Worm (Caenorhabditis elegans) whole organism, early embryonic: ENCODE results near the gene gba-1.

Experiments
- B0310.2 ChIP-seq: sonication (generic microtip); optimal IDR thresholded peaks from 2 replicates; lab custom pipeline; 2016; ENCODE audit warnings: mild to moderate bottlenecking, missing genetic modification characterization, missing compliant biosample characterization
- F13C5.2 ChIP-seq: sonication (generic microtip); optimal IDR thresholded peaks from 2 replicates; lab custom pipeline; 2017; ENCODE audit warnings: mild to moderate bottlenecking, missing genetic modification characterization, inconsistent platforms, missing compliant biosample characterization
- aly-1 ChIP-seq: sonication (generic microtip); optimal IDR thresholded peaks from 2 replicates; lab custom pipeline; 2016; ENCODE audit warnings: missing genetic modification characterization, missing compliant biosample characterization
- ama-1 ChIP-seq: fragments of 150-350 bp; optimal IDR thresholded peaks from 2 replicates; lab custom pipeline; 2014
- ceh-13 ChIP-seq: fragments of 200-800 bp; sonication (Bioruptor generic); optimal IDR thresholded peaks from 2 replicates; lab custom pipeline; 2018; ENCODE audit warnings: mild to moderate bottlenecking, missing genetic modification characterization, missing compliant biosample characterization
- ceh-36 ChIP-seq: sonication (generic microtip); optimal IDR thresholded peaks from 2 replicates; lab custom pipeline; 2016; ENCODE audit warnings: missing genetic modification characterization, inconsistent platforms, missing compliant biosample characterization
- ets-7 ChIP-seq: sonication (generic microtip); optimal IDR thresholded peaks from 2 replicates; lab custom pipeline; 2016; ENCODE audit warnings: missing genotype, missing genetic modification characterization, missing compliant biosample characterization
- flt-1 ChIP-seq: fragments of 200-800 bp; sonication (Bioruptor generic); IDR thresholded peaks from 2 replicates; pipeline ENCODE4 v1.3.6; 2022; ENCODE audit warnings: missing genetic modification characterization, missing compliant biosample characterization
- hmbx-1 ChIP-seq: sonication (generic microtip); optimal IDR thresholded peaks from 2 replicates; lab custom pipeline; 2016; ENCODE audit warnings: mild to moderate bottlenecking, missing genetic modification characterization, missing compliant biosample characterization
- hmg-4 ChIP-seq: fragments of 200-800 bp; sonication (Bioruptor generic); optimal IDR thresholded peaks from 2 replicates; lab custom pipeline; 2018; ENCODE audit warnings: mild to moderate bottlenecking, missing genetic modification characterization, missing compliant biosample characterization
- hnd-1 ChIP-seq: sonication (generic microtip); optimal IDR thresholded peaks from 2 replicates; lab custom pipeline; 2016; ENCODE audit warnings: missing genetic modification characterization, missing compliant biosample characterization
- pes-1 ChIP-seq: fragments of 200-800 bp; sonication (Bioruptor generic); IDR thresholded peaks from 2 replicates; pipeline ENCODE4 v1.3.6; 2022; ENCODE audit warnings: missing genetic modification reagents, missing genetic modification characterization, missing compliant biosample characterization
- scrt-1 ChIP-seq: fragments of 200-800 bp; sonication (Bioruptor generic); IDR thresholded peaks from 2 replicates; pipeline ENCODE4 v1.3.6; 2022; ENCODE audit warnings: missing genetic modification characterization, missing compliant biosample characterization
- sea-1 ChIP-seq: fragments of 200-800 bp; sonication (Bioruptor generic); conservative IDR thresholded peaks from 2 replicates; pipeline ENCODE4 v1.3.6; 2022; ENCODE audit warnings: missing genetic modification characterization, missing compliant biosample characterization
- tbx-11 ChIP-seq: fragments of 200-800 bp; sonication (Bioruptor generic); IDR thresholded peaks from 2 replicates; pipeline ENCODE4 v1.3.6; 2022; ENCODE audit warnings: missing genetic modification characterization, missing compliant biosample characterization
- tbx-37 ChIP-seq: fragments of 200-800 bp; sonication (Bioruptor generic); conservative IDR thresholded peaks from 2 replicates; pipeline ENCODE4 v1.3.6; 2022; ENCODE audit warnings: missing genetic modification reagents, missing genetic modification characterization, missing compliant biosample characterization
- tra-4 ChIP-seq: sonication (generic microtip); optimal IDR thresholded peaks from 2 replicates; lab custom pipeline; 2017; ENCODE audit warnings: missing genetic modification characterization, missing compliant biosample characterization

Gene gba-1

ce11 chrII:2176688-2177087 lies at the start of gene gba-1:
TSS of gene gba-1 (plus strand) at chrII:2176741.
- TF ChIP-seq aly-1 (tag; lab: Kevin White, UChicago) = no peak
- no peak for TF ChIP-seq hmbx-1
- TF ChIP-seq tbx-11 = no peak
- TF ChIP-seq tbx-37 (GFP tag; lab: Robert Waterston, UW) = no peak
- no peak for TF ChIP-seq pes-1 (GFP tag; lab: Robert Waterston, UW)
- TF ChIP-seq ets-7 (tag; lab: Kevin White, UChicago) = no peak
- TF ChIP-seq F13C5.2 (tag; lab: Kevin White, UChicago) = no peak
- no peak for TF ChIP-seq scrt-1 (GFP tag; lab: Robert Waterston, UW)
- TF ChIP-seq hnd-1 (tag; lab: Kevin White, UChicago) = no peak
- no peak for TF ChIP-seq ama-1 (lab: Kevin White, UChicago)
- no peak for TF ChIP-seq ceh-36 (tag; lab: Kevin White, UChicago)
- TF ChIP-seq B0310.2 (tag; lab: Kevin White, UChicago) = no peak
- TF ChIP-seq sea-1 (GFP tag; lab: Robert Waterston, UW) = no peak
- no peak for TF ChIP-seq flt-1
- no peak for TF ChIP-seq ceh-13 (GFP tag; lab: Kevin White, UChicago)
- TF ChIP-seq tra-4 (tag; lab: Kevin White, UChicago) = no peak
- TF ChIP-seq hmg-4 = no peak

ce11 chrII:2130770-2131169 lies 45.8 kb upstream of the gba-1 start, which contains the start of gene sdz-28:
TSS of gene sdz-28 (plus strand) at chrII:2131070.
- TF ChIP-seq hmg-4 (no peak), ets-7 (tag; lab: Kevin White, UChicago) (no peak), ama-1 (lab: Kevin White, UChicago) (no peak), scrt-1 (GFP tag; lab: Robert Waterston, UW) (no peak), tbx-37 (GFP tag; lab: Robert Waterston, UW) (no peak), ceh-13 (GFP tag; lab: Kevin White, UChicago) (no peak), flt-1 (no peak), sea-1 (GFP tag; lab: Robert Waterston, UW) (no peak), ceh-36 (tag; lab: Kevin White, UChicago) (no peak), aly-1 (tag; lab: Kevin White, UChicago) (no peak), pes-1 (GFP tag; lab: Robert Waterston, UW) (no peak)

ce11 chrII:2135604-2136003 lies 40.9 kb upstream of the gba-1 start, which contains the start of gene hpo-7:
TSS of gene hpo-7 (minus strand) at chrII:2135704.
- TF ChIP-seq flt-1 (no peak), ets-7 (tag; lab: Kevin White, UChicago) (no peak), hmbx-1 (no peak), ceh-36 (tag; lab: Kevin White, UChicago) (no peak), ama-1 (lab: Kevin White, UChicago) (no peak), tra-4 (tag; lab: Kevin White, UChicago) (no peak), F13C5.2 (tag; lab: Kevin White, UChicago) (no peak), tbx-37 (GFP tag; lab: Robert Waterston, UW) (no peak), scrt-1 (GFP tag; lab: Robert Waterston, UW) (no peak), pes-1 (GFP tag; lab: Robert Waterston, UW) (no peak), sea-1 (GFP tag; lab: Robert Waterston, UW) (no peak), hmg-4 (no peak), B0310.2 (tag; lab: Kevin White, UChicago) (no peak), hnd-1 (tag; lab: Kevin White, UChicago) (no peak), aly-1 (tag; lab: Kevin White, UChicago) (no peak), ceh-13 (GFP tag; lab: Kevin White, UChicago) (no peak), tbx-11 (no peak)

DNA sequence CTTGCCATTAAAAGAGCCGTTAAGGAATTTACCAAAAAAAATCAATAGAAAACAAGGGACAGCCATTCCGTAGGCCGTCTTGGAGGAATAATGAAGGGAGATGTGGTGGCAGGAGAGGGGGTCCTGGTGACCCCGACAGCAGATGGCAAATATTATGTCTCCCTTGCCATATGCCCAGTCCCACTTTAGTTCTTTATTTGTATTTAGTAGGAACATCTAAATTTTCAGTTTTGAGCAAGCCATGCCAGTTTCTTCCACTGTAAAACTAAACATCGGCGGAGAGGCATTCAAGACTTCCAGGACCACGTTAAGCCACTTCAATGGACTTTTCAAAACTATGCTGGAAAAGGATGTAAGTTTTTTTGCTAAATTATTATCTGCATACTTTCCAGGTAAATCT lies 39.3 kb upstream of the gba-1 start, which contains the start of gene C40A11.4:
Gene C40A11.4 (plus strand): TSS at position 188 of the 400 bp plus-strand sequence.
- TF ChIP-seq flt-1 = no peak

- TF ChIP-seq ets-7 (tag; lab: Kevin White, UChicago) (no peak), flt-1 (no peak), pes-1 (GFP tag; lab: Robert Waterston, UW) (no peak)
Observed at ce11 chrII:2138901-2139300, 37.6 kb upstream of the gba-1 start.

DNA sequence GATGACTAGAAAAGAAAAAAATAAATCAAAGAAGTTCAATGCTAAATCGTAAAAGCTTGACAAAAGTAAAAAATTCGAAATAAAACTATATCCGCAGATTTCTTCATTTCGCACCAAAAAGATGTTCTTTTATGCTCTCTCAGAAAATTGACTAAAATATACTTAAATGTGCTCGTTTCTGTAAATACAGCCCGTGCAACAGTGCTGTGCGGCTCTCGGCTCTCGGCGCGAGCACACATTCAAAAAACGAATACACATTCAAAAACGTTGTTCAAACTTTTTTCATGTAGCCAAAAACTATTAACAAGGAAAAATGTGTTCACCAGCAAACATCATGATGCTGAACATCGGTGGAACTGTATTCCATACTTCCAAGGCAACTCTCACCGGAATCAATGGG lies 35.7 kb upstream of the gba-1 start, which contains the start of gene C40A11.3:
Gene C40A11.3 (plus strand): TSS at position 301 of the 400 bp plus-strand sequence.
- no peak for TF ChIP-seq F13C5.2 (tag; lab: Kevin White, UChicago)
- no peak for TF ChIP-seq hmg-4
- no peak for TF ChIP-seq hmbx-1
- no peak for TF ChIP-seq aly-1 (tag; lab: Kevin White, UChicago)
- no peak for TF ChIP-seq hnd-1 (tag; lab: Kevin White, UChicago)
- no peak for TF ChIP-seq flt-1
- no peak for TF ChIP-seq sea-1 (GFP tag; lab: Robert Waterston, UW)
- no peak for TF ChIP-seq ceh-13 (GFP tag; lab: Kevin White, UChicago)
- TF ChIP-seq tbx-37 (GFP tag; lab: Robert Waterston, UW) = no peak
- TF ChIP-seq tbx-11 = no peak
- TF ChIP-seq ceh-36 (tag; lab: Kevin White, UChicago) = no peak
- no peak for TF ChIP-seq tra-4 (tag; lab: Kevin White, UChicago)
- TF ChIP-seq ets-7 (tag; lab: Kevin White, UChicago) = no peak
- TF ChIP-seq pes-1 (GFP tag; lab: Robert Waterston, UW) = no peak
- no peak for TF ChIP-seq ama-1 (lab: Kevin White, UChicago)
- no peak for TF ChIP-seq scrt-1 (GFP tag; lab: Robert Waterston, UW)

DNA sequence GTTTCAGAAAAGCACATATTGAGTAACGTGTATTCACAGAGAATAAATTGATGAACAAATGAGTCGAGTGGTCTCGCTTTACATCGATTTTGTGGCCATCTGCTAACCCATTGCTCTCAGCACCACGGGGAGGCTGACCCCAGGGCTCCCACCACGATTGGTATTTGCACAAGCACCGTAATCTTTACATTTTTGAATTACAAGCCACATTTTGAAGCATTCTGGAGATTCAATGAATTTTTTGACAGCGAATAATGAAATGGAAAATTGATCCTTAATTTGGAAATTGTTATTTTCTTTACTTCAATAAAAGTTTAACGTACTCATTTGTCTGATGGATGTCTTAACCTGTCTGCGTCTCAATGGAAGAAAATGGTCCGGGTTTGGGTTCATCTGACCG lies 31.0 kb upstream of the gba-1 start, which contains the start of gene C40A11.6:
Gene C40A11.6 (minus strand): TSS at position 101 of the 400 bp plus-strand sequence.
- TF ChIP-seq tbx-37 (GFP tag; lab: Robert Waterston, UW) (no peak), aly-1 (tag; lab: Kevin White, UChicago) (no peak), tra-4 (tag; lab: Kevin White, UChicago) (no peak)
